Fruit fly (Drosophila melanogaster): Measurements from ENCODE around the gene CG31538.

CG31538 gene

DNA sequence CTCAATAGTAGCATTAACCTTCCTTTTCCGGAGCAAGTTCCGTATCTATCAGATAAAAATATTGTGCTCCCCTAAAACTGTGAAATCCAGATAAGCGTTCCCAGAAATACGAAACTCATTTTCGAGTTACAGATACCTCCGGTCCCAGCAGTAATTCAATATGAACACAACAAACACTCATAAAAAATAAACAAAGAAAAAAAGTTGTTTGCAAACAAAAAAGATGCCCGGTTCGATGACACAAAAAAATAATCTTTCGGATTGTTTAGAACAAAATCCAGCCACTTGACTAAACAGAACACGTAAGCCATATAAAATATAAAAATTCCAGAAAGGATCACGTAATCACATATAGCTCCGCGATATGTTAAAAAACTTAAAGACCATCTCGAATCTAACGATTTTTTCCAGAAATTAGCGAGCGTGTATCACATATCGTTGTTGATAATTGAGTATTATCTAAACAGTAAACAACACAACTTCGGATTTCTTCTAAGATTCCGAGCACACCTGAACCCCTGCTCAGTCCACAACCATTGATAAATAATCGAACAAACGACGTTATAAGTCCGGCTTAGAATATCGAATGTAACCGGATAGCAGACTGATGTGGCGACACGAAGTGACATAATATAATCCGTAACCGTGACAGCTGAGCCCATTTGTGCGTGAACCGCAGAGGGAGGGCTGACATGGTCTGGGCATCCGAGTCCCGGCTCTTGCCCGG is 41.6 kb upstream of the CG31538 start:
- TF ChIP-seq Mio (GFP tag; optimal IDR thresholded peaks at IDR 0.05) (no peak), GATAd (GFP tag; optimal IDR thresholded peaks at IDR 0.05) (no peak), h (GFP tag; optimal IDR thresholded peaks at IDR 0.05) (peak; percentile 72), pan (optimal IDR thresholded peaks at IDR 0.05) (no peak), foxo (GFP tag; optimal IDR thresholded peaks at IDR 0.05) (peak in 1 of 2 experiments; percentile 37), HLH106 (tag; optimal IDR thresholded peaks at IDR 0.05) (no peak), Sp1 (GFP tag; optimal IDR thresholded peaks at IDR 0.05) (peak; percentile 22), CG32264 (GFP tag; optimal IDR thresholded peaks at IDR 0.05) (peak; percentile 39), fru (GFP tag; optimal IDR thresholded peaks at IDR 0.05) (peak; percentile 40), Jra (GFP tag; optimal IDR thresholded peaks at IDR 0.05) (peak; percentile 34), Hnf4 (GFP tag; optimal IDR thresholded peaks at IDR 0.05) (peak; percentile 74), sage (GFP tag; optimal IDR thresholded peaks at IDR 0.05) (peak; percentile 40), Hr78 (GFP tag; optimal IDR thresholded peaks at IDR 0.05) (no peak), dmrt93B (GFP tag; optimal IDR thresholded peaks at IDR 0.05) (no peak), usp (GFP tag; optimal IDR thresholded peaks at IDR 0.05) (no peak), Vsx2 (GFP tag; optimal IDR thresholded peaks at IDR 0.05; ENCODE audit: partially characterized antibody) (no peak), ey (GFP tag; optimal IDR thresholded peaks at IDR 0.05) (no peak), br (GFP tag; optimal IDR thresholded peaks at IDR 0.05) (peak; percentile 46), dsf (GFP tag; optimal IDR thresholded peaks at IDR 0.05; ENCODE audit: borderline replicate concordance) (peak; percentile 24), CG9705 (GFP tag; optimal IDR thresholded peaks at IDR 0.05) (no peak), Hr83 (GFP tag; optimal IDR thresholded peaks at IDR 0.05; ENCODE audit: poor library complexity, severe bottlenecking) (peak; percentile 77), sv (GFP tag; optimal IDR thresholded peaks at IDR 0.05) (no peak), Abd-B (GFP tag; optimal IDR thresholded peaks at IDR 0.05) (no peak), rgr (GFP tag; optimal IDR thresholded peaks at IDR 0.05) (peak; percentile 64), dl (GFP tag; optimal IDR thresholded peaks at IDR 0.05; ENCODE audit: insufficient read depth in 1 of 2, partially characterized antibody in 2 of 2) (no peak), Myc (optimal IDR thresholded peaks at IDR 0.05) (no peak), woc (GFP tag; optimal IDR thresholded peaks at IDR 0.05) (no peak), Dfd (GFP tag; optimal IDR thresholded peaks at IDR 0.05) (no peak), brk (GFP tag; optimal IDR thresholded peaks at IDR 0.05) (peak; percentile 39), jim (GFP tag; optimal IDR thresholded peaks at IDR 0.05) (no peak), lola (GFP tag; optimal IDR thresholded peaks at IDR 0.05) (no peak), Rel (GFP tag; optimal IDR thresholded peaks at IDR 0.05) (no peak), Rel (tag; optimal IDR thresholded peaks at IDR 0.05) (no peak), OdsH (GFP tag; optimal IDR thresholded peaks at IDR 0.05) (peak; percentile 70), N (GFP tag; optimal IDR thresholded peaks at IDR 0.05) (no peak), Dif (GFP tag; optimal IDR thresholded peaks at IDR 0.05; ENCODE audit: partially characterized antibody) (no peak), tai (GFP tag; optimal IDR thresholded peaks at IDR 0.05) (peak; percentile 72), CrebA (GFP tag; optimal IDR thresholded peaks at IDR 0.05; ENCODE audit: borderline replicate concordance) (peak; percentile 28), psq (GFP tag; optimal IDR thresholded peaks at IDR 0.05) (peak; percentile 20)

DNA sequence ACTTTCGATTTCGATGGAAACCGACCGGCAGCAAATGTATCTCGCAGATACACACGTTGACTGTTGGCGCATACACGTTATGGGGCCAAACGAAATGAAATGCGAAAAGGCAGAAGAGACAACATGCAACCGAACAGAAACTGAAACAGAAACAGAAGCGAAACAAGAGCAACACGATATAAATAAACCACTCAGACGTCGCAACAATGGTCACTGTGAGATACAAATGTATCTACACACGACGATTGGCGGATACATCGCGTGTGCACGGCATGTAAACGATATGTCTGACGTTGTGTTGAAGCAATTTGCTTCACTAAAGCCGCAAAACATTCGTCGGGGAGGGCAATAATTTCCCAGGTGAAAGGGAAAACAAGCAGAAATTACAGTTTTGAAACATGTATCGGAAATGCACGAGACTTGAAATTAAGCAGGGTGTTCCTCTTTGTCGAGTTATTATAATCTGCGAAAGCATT is 40.1 kb upstream of the CG31538 start:
- no peak for TF ChIP-seq dl (GFP tag; optimal IDR thresholded peaks at IDR 0.05; ENCODE audit: insufficient read depth in 1 of 2, partially characterized antibody in 2 of 2)
- peak; percentile 82 for TF ChIP-seq psq (GFP tag; optimal IDR thresholded peaks at IDR 0.05)
- no peak for TF ChIP-seq dmrt93B (GFP tag; optimal IDR thresholded peaks at IDR 0.05)
- no peak for TF ChIP-seq h (GFP tag; optimal IDR thresholded peaks at IDR 0.05)

Measured in whole organism, wandering third instar larva.